Fruit fly (Drosophila melanogaster) whole organism, embryonic: ENCODE data around the gene SclA.

ENCODE experiments used
- Ada2b ChIP-seq: fragments of 200-800 bp; sonication (Bioruptor generic); IDR thresholded peaks from 2 replicates; pipeline ENCODE4 v1.3.6; 2022; ENCODE audit warnings: missing biosample characterization, missing genetic modification characterization
- CG1233 ChIP-seq: fragments of 200-800 bp; sonication (Bioruptor generic); optimal IDR thresholded peaks from 4 replicates; lab custom pipeline; 2018; ENCODE audit warnings: missing biosample characterization, mild to moderate bottlenecking, missing genetic modification characterization
- CG14014 ChIP-seq: fragments of 200-800 bp; sonication (Bioruptor generic); IDR thresholded peaks from 2 replicates; pipeline ENCODE4 v1.3.6; 2022; ENCODE audit warnings: missing biosample characterization, missing genetic modification characterization
- CG34376 ChIP-seq: fragments of 200-800 bp; sonication (Bioruptor generic); optimal IDR thresholded peaks from 2 replicates; lab custom pipeline; 2018; ENCODE audit warnings: missing biosample characterization, mild to moderate bottlenecking, missing genetic modification characterization
- CG34422 ChIP-seq: fragments of 200-800 bp; sonication (Bioruptor generic); IDR thresholded peaks from 3 replicates; pipeline ENCODE4 v1.3.6; 2022; ENCODE audit warnings: missing biosample characterization, missing genetic modification characterization
- CG4360 ChIP-seq: fragments of 200-800 bp; sonication (Bioruptor generic); IDR thresholded peaks from 2 replicates; pipeline ENCODE4 v1.3.6; 2022; ENCODE audit warnings: missing biosample characterization, missing genetic modification characterization
- Dbx ChIP-seq: fragments of 200-800 bp; sonication (Bioruptor generic); IDR thresholded peaks from 3 replicates; pipeline ENCODE4 v1.3.6; 2022; ENCODE audit warnings: missing biosample characterization, missing genetic modification characterization
- GATAe ChIP-seq: fragments of 200-800 bp; sonication (Bioruptor generic); conservative IDR thresholded peaks from 2 replicates; pipeline ENCODE4 v1.3.6; 2022; ENCODE audit warnings: missing biosample characterization, missing genetic modification characterization
- Hr78 ChIP-seq, 2 experiments: fragments of 200-800 bp in 1 of 2; fragments of >200 bp in 1 of 2; sonication (Bioruptor generic) in 1 of 2; optimal IDR thresholded peaks; 2 replicates each; lab custom pipeline; 2017 to 2019; ENCODE audit warnings: missing biosample characterization in 2 of 2, missing genetic modification characterization in 2 of 2, mild to moderate bottlenecking in 1 of 2, moderate library complexity in 1 of 2
- MESR4 ChIP-seq: fragments of 200-800 bp; sonication (Bioruptor generic); optimal IDR thresholded peaks from 2 replicates; lab custom pipeline; 2018; ENCODE audit warnings: missing biosample characterization, mild to moderate bottlenecking, missing genetic modification characterization, moderate library complexity
- NK7.1 ChIP-seq: fragments of 200-800 bp; sonication (Bioruptor generic); optimal IDR thresholded peaks from 3 replicates; lab custom pipeline; 2016; ENCODE audit warnings: missing biosample characterization, missing genetic modification characterization
- Rx ChIP-seq: fragments of 200-800 bp; sonication (Bioruptor generic); IDR thresholded peaks from 2 replicates; pipeline ENCODE4 v1.3.6; 2022; ENCODE audit warnings: missing biosample characterization, missing genetic modification characterization
- YL-1 ChIP-seq: fragments of 200-800 bp; sonication (Bioruptor generic); optimal IDR thresholded peaks from 3 replicates; lab custom pipeline; 2017; ENCODE audit warnings: missing biosample characterization, mild to moderate bottlenecking, missing genetic modification characterization
- ara ChIP-seq: fragments of 200-800 bp; sonication (Bioruptor generic); IDR thresholded peaks from 2 replicates; pipeline ENCODE4 v1.3.6; 2022; ENCODE audit warnings: missing biosample characterization, missing genetic modification characterization
- bowl ChIP-seq: fragments of 200-800 bp; sonication (Bioruptor generic); IDR thresholded peaks from 2 replicates; pipeline ENCODE4 v1.3.6; 2022; ENCODE audit warnings: missing biosample characterization, missing genetic modification characterization
- bsh ChIP-seq, 2 experiments: fragments of 200-800 bp; sonication (Bioruptor generic); optimal IDR thresholded peaks; 2 replicates each; lab custom pipeline; 2017 to 2018; ENCODE audit warnings: mild to moderate bottlenecking in 2 of 2, missing biosample characterization in 2 of 2, missing genetic modification characterization in 2 of 2, moderate library complexity in 1 of 2
- cg ChIP-seq: fragments of 200-800 bp; sonication (Bioruptor generic); optimal IDR thresholded peaks from 3 replicates; lab custom pipeline; 2019; ENCODE audit warnings: missing biosample characterization, mild to moderate bottlenecking, missing genetic modification characterization, moderate library complexity
- chinmo ChIP-seq: fragments of 200-800 bp; sonication (Bioruptor generic); IDR thresholded peaks from 4 replicates; pipeline ENCODE4 v1.3.6; 2022; ENCODE audit warnings: missing biosample characterization, missing genetic modification characterization; ENCODE audit not compliant: partially characterized antibody
- crol ChIP-seq: fragments of 200-800 bp; sonication (Bioruptor generic); IDR thresholded peaks from 2 replicates; pipeline ENCODE4 v1.3.6; 2022; ENCODE audit warnings: missing biosample characterization, missing genetic modification characterization
- crp ChIP-seq, 2 experiments: fragments of 200-800 bp; sonication (Bioruptor generic); optimal IDR thresholded peaks; 2 replicates in 1 of 2; 3 replicates in 1 of 2; lab custom pipeline; 2017; ENCODE audit warnings: missing biosample characterization in 2 of 2, missing genetic modification characterization in 2 of 2, mild to moderate bottlenecking in 1 of 2, moderate library complexity in 1 of 2
- exex ChIP-seq: fragments of 200-800 bp; sonication (Bioruptor generic); optimal IDR thresholded peaks from 4 replicates; lab custom pipeline; 2018; ENCODE audit warnings: missing biosample characterization, mild to moderate bottlenecking, missing genetic modification characterization, moderate library complexity
- inv ChIP-seq: fragments of 200-800 bp; sonication (Bioruptor generic); IDR thresholded peaks from 2 replicates; pipeline ENCODE4 v1.3.6; 2022; ENCODE audit warnings: missing biosample characterization, missing genetic modification characterization; ENCODE audit not compliant: partially characterized antibody
- onecut ChIP-seq: fragments of 200-800 bp; sonication (Bioruptor generic); IDR thresholded peaks from 2 replicates; pipeline ENCODE4 v1.3.6; 2022; ENCODE audit warnings: missing biosample characterization, missing genetic modification characterization
- prd ChIP-seq, 3 experiments: fragments of >200 bp in 2 of 3; fragments of 200-800 bp in 1 of 3; sonication (Bioruptor generic) in 1 of 3; optimal IDR thresholded peaks in 2 of 3; IDR thresholded peaks in 1 of 3; 2 replicates in 2 of 3; 3 replicates in 1 of 3; pipeline versions ENCODE4 v1.3.6 to Lab custom; 2017 to 2022; ENCODE audit warnings: missing biosample characterization in 1 of 3, missing genetic modification characterization in 1 of 3
- unpg ChIP-seq: fragments of 200-800 bp; sonication (Bioruptor generic); optimal IDR thresholded peaks from 3 replicates; lab custom pipeline; 2018; ENCODE audit warnings: missing biosample characterization, mild to moderate bottlenecking, missing genetic modification characterization, moderate library complexity
- vnd ChIP-seq: fragments of 200-800 bp; sonication (Bioruptor generic); IDR thresholded peaks from 3 replicates; pipeline ENCODE4 v1.3.6; 2022; ENCODE audit warnings: missing biosample characterization, missing genetic modification characterization; ENCODE audit not compliant: partially characterized antibody

Gene SclA

dm6 chr2L:16887660-16888573, 50.1 kb downstream of the SclA start, which contains the start of the genes osi and tweek (continued):
- TF ChIP-seq vnd (GFP tag; lab: Robert Waterston, UW), result peak; percentile 87
- peak; percentile 89 for TF ChIP-seq inv
- peak; percentile 39; the same call in 1 of the 3 replicates for TF ChIP-seq Dbx (GFP tag; lab: Robert Waterston, UW)
- no peak for TF ChIP-seq NK7.1 (GFP tag; lab: Kevin White, UChicago)

dm6 chr2L:16888574-16889376, 51.0 kb downstream of the SclA start:
- TF ChIP-seq onecut (GFP tag; lab: Robert Waterston, UW) (peak; percentile 95), CG34422 (GFP tag; lab: Robert Waterston, UW) (peak; percentile 48; the same call in 2 of the 3 replicates), crol (peak; percentile 92), cg (peak; percentile 90), exex (peak; percentile 45), CG1233 (no peak), CG34376 (GFP tag; lab: Kevin White, UChicago) (peak; percentile 50), MESR4 (peak; percentile 86), GATAe (GFP tag; lab: Robert Waterston, UW) (peak; percentile 35; the same call in 1 of the 2 replicates), CG14014 (0 out of 2 replicates have a peak, but pooled peaks have one; percentile 8), crp (GFP tag; optimal IDR thresholded peaks at IDR 0.05; lab: Kevin White, UChicago) (peak in 1 of 2 experiments; percentile 59), chinmo (peak; percentile 64; the same call in 1 of the 4 replicates), unpg (no peak), Rx (GFP tag; lab: Robert Waterston, UW) (no peak), Hr78 (GFP tag; optimal IDR thresholded peaks at IDR 0.05; lab: Kevin White, UChicago) (peak in 1 of 2 experiments; percentile 90), YL-1 (GFP tag; lab: Kevin White, UChicago) (peak; percentile 16), bsh (GFP tag; optimal IDR thresholded peaks at IDR 0.05; lab: Kevin White, UChicago) (no peak), prd (optimal IDR thresholded peaks at IDR 0.05; lab: Kevin White, UChicago) (no peak), prd (GFP tag; IDR thresholded peaks at IDR 0.05; lab: Robert Waterston, UW) (0 out of 3 replicates have a peak, but pooled peaks have one; percentile 18), CG4360 (GFP tag; lab: Robert Waterston, UW) (peak; percentile 17; the same call in 1 of the 2 replicates), bowl (GFP tag; lab: Robert Waterston, UW) (0 out of 2 replicates have a peak, but pooled peaks have one; percentile 30)

dm6 chr2L:16889608-16890007, 51.8 kb downstream of the SclA start, which contains the start of gene CG42556:
Gene CG42556, plus strand, starts transcription at chr2L:16889908.
- no peak for TF ChIP-seq ara (GFP tag; lab: Robert Waterston, UW)
- no peak for TF ChIP-seq Ada2b (GFP tag; lab: Robert Waterston, UW)
